Fruit fly (Drosophila melanogaster) whole organism, embryonic: Measurements from ENCODE around the gene Cyp313a4.

Source experiments
- Aef1 ChIP-seq: fragments of 200-800 bp; sonication (Bioruptor generic); IDR thresholded peaks from 3 replicates; pipeline ENCODE4 v1.3.6; 2022; ENCODE audit warnings: missing biosample characterization, missing genetic modification characterization
- Awh ChIP-seq: fragments of 200-800 bp; sonication (Bioruptor generic); IDR thresholded peaks from 2 replicates; pipeline ENCODE4, ENCODE4 v1.3.6; 2022; ENCODE audit warnings: missing biosample characterization, missing genetic modification characterization
- Blimp-1 ChIP-seq: fragments of 200-800 bp; sonication (Bioruptor generic); optimal IDR thresholded peaks from 3 replicates; lab custom pipeline; 2018; ENCODE audit warnings: missing biosample characterization, missing genetic modification characterization, mild to moderate bottlenecking, moderate library complexity, missing genetic modification reagents
- CG10267 ChIP-seq: fragments of 200-800 bp; sonication (Bioruptor generic); optimal IDR thresholded peaks from 2 replicates; lab custom pipeline; 2018; ENCODE audit warnings: missing biosample characterization, mild to moderate bottlenecking, missing genetic modification characterization, moderate library complexity
- CG10959 ChIP-seq: fragments of 200-800 bp; sonication (Bioruptor generic); IDR thresholded peaks from 2 replicates; pipeline ENCODE4 v1.3.6; 2022; ENCODE audit warnings: missing biosample characterization, missing genetic modification characterization
- CG11093 ChIP-seq: fragments of 200-800 bp; sonication (Bioruptor generic); IDR thresholded peaks from 3 replicates; pipeline ENCODE4 v1.3.6; 2022; ENCODE audit warnings: missing biosample characterization, missing genetic modification characterization
- CG11456 ChIP-seq: fragments of 200-800 bp; sonication (Bioruptor generic); IDR thresholded peaks from 3 replicates; pipeline ENCODE4 v1.3.6; 2022; ENCODE audit warnings: missing biosample characterization, missing genetic modification characterization
- CG11560 ChIP-seq: fragments of 200-800 bp; sonication (Bioruptor generic); IDR thresholded peaks from 3 replicates; pipeline ENCODE4 v1.3.6; 2022; ENCODE audit warnings: missing biosample characterization, missing genetic modification characterization
- CG11695 ChIP-seq: fragments of 200-800 bp; sonication (Bioruptor generic); IDR thresholded peaks from 3 replicates; pipeline ENCODE4 v1.3.6; 2022; ENCODE audit warnings: missing biosample characterization, missing genetic modification characterization
- CG14014 ChIP-seq: fragments of 200-800 bp; sonication (Bioruptor generic); IDR thresholded peaks from 2 replicates; pipeline ENCODE4 v1.3.6; 2022; ENCODE audit warnings: missing biosample characterization, missing genetic modification characterization
- CG14860 ChIP-seq: fragments of 200-800 bp; sonication (Bioruptor generic); IDR thresholded peaks from 3 replicates; pipeline ENCODE4 v1.3.6; 2022; ENCODE audit warnings: missing biosample characterization, missing genetic modification characterization; ENCODE audit not compliant: partially characterized antibody
- CG15011 ChIP-seq: fragments of 200-800 bp; sonication (Bioruptor generic); optimal IDR thresholded peaks from 3 replicates; lab custom pipeline; 2018; ENCODE audit warnings: missing biosample characterization, mild to moderate bottlenecking, missing genetic modification characterization
- CG18476 ChIP-seq: fragments of 200-800 bp; sonication (Bioruptor generic); optimal IDR thresholded peaks from 2 replicates; lab custom pipeline; 2016; ENCODE audit warnings: missing biosample characterization, mild to moderate bottlenecking, missing genetic modification characterization
- CG18619 ChIP-seq: fragments of 200-800 bp; sonication (Bioruptor generic); optimal IDR thresholded peaks from 3 replicates; lab custom pipeline; 2017; ENCODE audit warnings: missing biosample characterization, mild to moderate bottlenecking, missing genetic modification characterization
- CG3838 ChIP-seq: fragments of 200-800 bp; sonication (Bioruptor generic); optimal IDR thresholded peaks from 3 replicates; lab custom pipeline; 2016; ENCODE audit warnings: missing biosample characterization, missing genetic modification characterization
- CG6254 ChIP-seq: fragments of 200-800 bp; sonication (Bioruptor generic); optimal IDR thresholded peaks from 3 replicates; lab custom pipeline; 2017; ENCODE audit warnings: mild to moderate bottlenecking, missing biosample characterization, missing genetic modification reagents, missing genetic modification characterization
- CG7271 ChIP-seq: fragments of 200-800 bp; sonication (Bioruptor generic); optimal IDR thresholded peaks from 2 replicates; lab custom pipeline; 2018; ENCODE audit warnings: missing biosample characterization, mild to moderate bottlenecking, missing genetic modification characterization, moderate library complexity
- CG8089 ChIP-seq: fragments of 200-800 bp; sonication (Bioruptor generic); optimal IDR thresholded peaks from 3 replicates; lab custom pipeline; 2016; ENCODE audit warnings: missing biosample characterization, missing genetic modification characterization
- CG9876 ChIP-seq: fragments of 200-800 bp; sonication (Bioruptor generic); optimal IDR thresholded peaks from 2 replicates; lab custom pipeline; 2016; ENCODE audit warnings: missing biosample characterization, missing genetic modification characterization
- CG9932 ChIP-seq: fragments of 200-800 bp; sonication (Bioruptor generic); IDR thresholded peaks from 2 replicates; pipeline ENCODE4 v1.3.6; 2022; ENCODE audit warnings: missing biosample characterization, missing genetic modification characterization
- D19B ChIP-seq: fragments of 200-800 bp; sonication (Bioruptor generic); optimal IDR thresholded peaks from 2 replicates; lab custom pipeline; 2017; ENCODE audit warnings: missing biosample characterization, mild to moderate bottlenecking, missing genetic modification characterization
- Dfd ChIP-seq, 2 experiments: fragments of >200 bp; optimal IDR thresholded peaks; 2 replicates each; lab custom pipeline; 2017; ENCODE audit warnings: missing biosample characterization in 2 of 2, missing genetic modification characterization in 2 of 2
- Fer3 ChIP-seq: fragments of 200-800 bp; sonication (Bioruptor generic); optimal IDR thresholded peaks from 2 replicates; lab custom pipeline; 2018; ENCODE audit warnings: missing biosample characterization, mild to moderate bottlenecking, missing genetic modification characterization, moderate library complexity
- H2.0 ChIP-seq: fragments of 200-800 bp; sonication (Bioruptor generic); IDR thresholded peaks from 2 replicates; pipeline ENCODE4 v1.3.6; 2022; ENCODE audit warnings: missing biosample characterization, missing genetic modification characterization
- HLHmδ ChIP-seq: fragments of 200-800 bp; sonication (Bioruptor generic); optimal IDR thresholded peaks from 2 replicates; lab custom pipeline; 2018; ENCODE audit warnings: missing biosample characterization, mild to moderate bottlenecking, missing genetic modification characterization, moderate library complexity
- Hr3 ChIP-seq: fragments of 200-800 bp; sonication (Bioruptor generic); optimal IDR thresholded peaks from 3 replicates; lab custom pipeline; 2016; ENCODE audit warnings: missing biosample characterization, missing genetic modification characterization
- Pdp1 ChIP-seq, 2 experiments: fragments of 200-800 bp; sonication (Bioruptor generic); optimal IDR thresholded peaks; 3 replicates each; lab custom pipeline; 2016; ENCODE audit warnings: missing biosample characterization in 2 of 2, missing genetic modification characterization in 2 of 2, mild to moderate bottlenecking in 1 of 2, moderate library complexity in 1 of 2
- Sry-β ChIP-seq: fragments of 200-800 bp; sonication (Bioruptor generic); optimal IDR thresholded peaks from 2 replicates; lab custom pipeline; 2018; ENCODE audit warnings: missing biosample characterization, mild to moderate bottlenecking, missing genetic modification characterization, moderate library complexity
- Sry-δ ChIP-seq: fragments of 200-800 bp; sonication (Bioruptor generic); optimal IDR thresholded peaks from 2 replicates; lab custom pipeline; 2016; ENCODE audit warnings: missing biosample characterization, missing genetic modification characterization
- Trl ChIP-seq, 3 experiments: fragments of >200 bp in 2 of 3; fragments of 200-800 bp in 1 of 3; sonication (Bioruptor generic) in 1 of 3; optimal IDR thresholded peaks; 2 replicates in 1 of 3; 3 replicates in 2 of 3; lab custom pipeline; 2016 to 2017; ENCODE audit warnings: missing biosample characterization in 1 of 3, missing genetic modification characterization in 1 of 3
- Xbp1 ChIP-seq: fragments of 200-800 bp; sonication (Bioruptor generic); optimal IDR thresholded peaks from 3 replicates; lab custom pipeline; 2016; ENCODE audit warnings: missing biosample characterization, mild to moderate bottlenecking, missing genetic modification characterization
- ab ChIP-seq: fragments of 200-800 bp; sonication (Bioruptor generic); optimal IDR thresholded peaks from 2 replicates; lab custom pipeline; 2016; ENCODE audit warnings: missing biosample characterization, missing genetic modification characterization
- bcd ChIP-seq: fragments of 200-800 bp; sonication (Bioruptor generic); optimal IDR thresholded peaks from 2 replicates; lab custom pipeline; 2017; ENCODE audit warnings: missing biosample characterization, mild to moderate bottlenecking, missing genetic modification characterization
- br ChIP-seq: fragments of >200 bp; optimal IDR thresholded peaks from 2 replicates; lab custom pipeline; 2017
- dmrt11E ChIP-seq: fragments of 200-800 bp; sonication (Bioruptor generic); optimal IDR thresholded peaks from 3 replicates; lab custom pipeline; 2018; ENCODE audit warnings: missing biosample characterization, mild to moderate bottlenecking, missing genetic modification characterization, moderate library complexity
- eve ChIP-seq, 2 experiments: fragments of >200 bp; optimal IDR thresholded peaks; 2 replicates each; lab custom pipeline; 2017; ENCODE audit warnings: missing biosample characterization in 2 of 2, missing genetic modification characterization in 2 of 2
- kni ChIP-seq: fragments of 200-800 bp; sonication (Bioruptor generic); optimal IDR thresholded peaks from 3 replicates; lab custom pipeline; 2017; ENCODE audit warnings: mild to moderate bottlenecking, missing biosample characterization, missing genetic modification reagents, missing genetic modification characterization
- lilli ChIP-seq: fragments of 200-800 bp; sonication (Bioruptor generic); optimal IDR thresholded peaks from 3 replicates; lab custom pipeline; 2016; ENCODE audit warnings: missing biosample characterization, missing genetic modification characterization
- lmd ChIP-seq: fragments of 200-800 bp; sonication (Bioruptor generic); IDR thresholded peaks from 2 replicates; pipeline ENCODE4 v1.3.6; 2022; ENCODE audit warnings: missing biosample characterization, missing genetic modification characterization
- nerfin-2 ChIP-seq: fragments of 200-800 bp; sonication (Bioruptor generic); IDR thresholded peaks from 2 replicates; pipeline ENCODE4 v1.3.6; 2022; ENCODE audit warnings: missing biosample characterization, missing genetic modification characterization; ENCODE audit not compliant: partially characterized antibody
- pan ChIP-seq, 4 experiments: fragments of >200 bp in 3 of 4; fragments of 200-800 bp in 1 of 4; sonication (Bioruptor generic) in 1 of 4; optimal IDR thresholded peaks in 3 of 4; IDR thresholded peaks in 1 of 4; 2 replicates each; pipeline versions ENCODE4 v1.3.6 to Lab custom; 2017 to 2022; ENCODE audit warnings: missing biosample characterization in 2 of 4, missing genetic modification characterization in 2 of 4, mixed read lengths in 1 of 4
- phol ChIP-seq: fragments of 200-800 bp; sonication (Bioruptor generic); optimal IDR thresholded peaks from 3 replicates; lab custom pipeline; 2018; ENCODE audit warnings: missing biosample characterization, mild to moderate bottlenecking, missing genetic modification characterization, moderate library complexity
- pros ChIP-seq: fragments of 200-800 bp; sonication (Bioruptor generic); optimal IDR thresholded peaks from 3 replicates; lab custom pipeline; 2019; ENCODE audit warnings: missing biosample characterization, mild to moderate bottlenecking, missing genetic modification characterization, moderate library complexity
- pum ChIP-seq: fragments of 200-800 bp; sonication (Bioruptor generic); optimal IDR thresholded peaks from 2 replicates; lab custom pipeline; 2016; ENCODE audit warnings: missing biosample characterization, missing genetic modification characterization
- run ChIP-seq: fragments of 200-800 bp; sonication (Bioruptor generic); optimal IDR thresholded peaks from 3 replicates; lab custom pipeline; 2018; ENCODE audit warnings: missing biosample characterization, mild to moderate bottlenecking, missing genetic modification characterization
- seq ChIP-seq: fragments of 200-800 bp; sonication (Bioruptor generic); IDR thresholded peaks from 2 replicates; pipeline ENCODE4 v1.3.6; 2022; ENCODE audit warnings: missing biosample characterization, missing genetic modification characterization
- sqz ChIP-seq: fragments of 200-800 bp; sonication (Bioruptor generic); optimal IDR thresholded peaks from 3 replicates; lab custom pipeline; 2018; ENCODE audit warnings: missing biosample characterization, mild to moderate bottlenecking, missing genetic modification characterization
- tll ChIP-seq, 2 experiments: fragments of 200-800 bp in 1 of 2; fragments of >200 bp in 1 of 2; sonication (Bioruptor generic) in 1 of 2; optimal IDR thresholded peaks; 2 replicates each; lab custom pipeline; 2017 to 2019; ENCODE audit warnings: missing biosample characterization in 2 of 2, missing genetic modification characterization in 2 of 2, mild to moderate bottlenecking in 1 of 2, moderate library complexity in 1 of 2
- zen ChIP-seq: fragments of 200-800 bp; sonication (Bioruptor generic); optimal IDR thresholded peaks from 3 replicates; lab custom pipeline; 2018; ENCODE audit warnings: missing biosample characterization, mild to moderate bottlenecking, missing genetic modification characterization, moderate library complexity
- zen2 ChIP-seq: fragments of 200-800 bp; sonication (Bioruptor generic); IDR thresholded peaks from 3 replicates; pipeline ENCODE4 v1.3.6; 2022; ENCODE audit warnings: missing biosample characterization, missing genetic modification characterization; ENCODE audit not compliant: partially characterized antibody

The Cyp313a4 gene

dm6 chr3R:12697571-12698039 lies 16.4 kb upstream of the Cyp313a4 start (continued):
- no peak for TF ChIP-seq zen (tag; lab: Kevin White, UChicago)
- TF ChIP-seq Hr3 (GFP tag; lab: Kevin White, UChicago) = no peak
- no peak for TF ChIP-seq sqz (GFP tag; lab: Kevin White, UChicago)
- no peak for TF ChIP-seq dmrt11E (tag; lab: Kevin White, UChicago)
- TF ChIP-seq kni (GFP tag; lab: Kevin White, UChicago) = no peak
- no peak for TF ChIP-seq CG11560 (tag; lab: Robert Waterston, UW)
- no peak for TF ChIP-seq CG11093 (GFP tag; lab: Robert Waterston, UW)
- no peak for TF ChIP-seq CG14014
- no peak for TF ChIP-seq CG18619 (GFP tag; lab: Kevin White, UChicago)
- no peak for TF ChIP-seq CG6254 (GFP tag; lab: Kevin White, UChicago)
- TF ChIP-seq Trl (optimal IDR thresholded peaks at IDR 0.05; lab: Kevin White, UChicago) = no peak
- TF ChIP-seq Trl (GFP tag; optimal IDR thresholded peaks at IDR 0.05; lab: Kevin White, UChicago) = no peak
- TF ChIP-seq zen2 (GFP tag; lab: Robert Waterston, UW) = no peak
- no peak for TF ChIP-seq Aef1 (GFP tag; lab: Robert Waterston, UW)
- peak; percentile 40 for TF ChIP-seq phol (tag; lab: Kevin White, UChicago)
- no peak for TF ChIP-seq CG15011 (GFP tag; lab: Kevin White, UChicago)
- peak in 1 of 2 experiments; percentile 2 for TF ChIP-seq tll (GFP tag; optimal IDR thresholded peaks at IDR 0.05; lab: Kevin White, UChicago)
- TF ChIP-seq Blimp-1 (GFP tag; lab: Kevin White, UChicago) = no peak
- no peak for TF ChIP-seq Fer3 (tag; lab: Kevin White, UChicago)
- no peak for TF ChIP-seq pan (optimal IDR thresholded peaks at IDR 0.05; lab: Kevin White, UChicago)
- TF ChIP-seq pan (GFP tag; optimal IDR thresholded peaks at IDR 0.05 in 1 of 2, IDR thresholded peaks at IDR 0.05 in 1 of 2) = no peak
- no peak for TF ChIP-seq H2.0 (GFP tag; lab: Robert Waterston, UW)
- no peak for TF ChIP-seq CG9876 (GFP tag; lab: Kevin White, UChicago)
- TF ChIP-seq run (tag; lab: Kevin White, UChicago) = no peak
- peak; percentile 50 for TF ChIP-seq HLHmδ (GFP tag; lab: Kevin White, UChicago)
- no peak for TF ChIP-seq CG10959 (GFP tag; lab: Robert Waterston, UW)
- peak; percentile 19 for TF ChIP-seq lilli (GFP tag; lab: Kevin White, UChicago)
- TF ChIP-seq nerfin-2 = no peak
- no peak for TF ChIP-seq Sry-β (GFP tag; lab: Kevin White, UChicago)
- TF ChIP-seq pros (GFP tag; lab: Kevin White, UChicago) = no peak
- TF ChIP-seq CG11695 (GFP tag; lab: Robert Waterston, UW) = no peak
- TF ChIP-seq CG3838 (GFP tag; lab: Kevin White, UChicago) = no peak
- no peak for TF ChIP-seq CG7271 (tag; lab: Kevin White, UChicago)
- TF ChIP-seq br (lab: Kevin White, UChicago) = no peak
- no peak for TF ChIP-seq bcd (GFP tag; lab: Kevin White, UChicago)
- no peak for TF ChIP-seq ab (GFP tag; lab: Kevin White, UChicago)
- no peak for TF ChIP-seq CG11456
- TF ChIP-seq Pdp1 (GFP tag; optimal IDR thresholded peaks at IDR 0.05; lab: Kevin White, UChicago) = peak in 1 of 2 experiments; percentile 50
- no peak for TF ChIP-seq Xbp1 (GFP tag; lab: Kevin White, UChicago)
- TF ChIP-seq CG9932 (GFP tag; lab: Robert Waterston, UW) = no peak
- TF ChIP-seq Awh (GFP tag; lab: Robert Waterston, UW) = no peak
- TF ChIP-seq lmd = no peak
- TF ChIP-seq Dfd (GFP tag; optimal IDR thresholded peaks at IDR 0.05; lab: Kevin White, UChicago) = no peak
- no peak for TF ChIP-seq CG8089
- no peak for TF ChIP-seq seq (GFP tag; lab: Robert Waterston, UW)
- no peak for TF ChIP-seq eve (GFP tag; optimal IDR thresholded peaks at IDR 0.05; lab: Kevin White, UChicago)
- no peak for TF ChIP-seq pum
- TF ChIP-seq CG14860 (GFP tag; lab: Robert Waterston, UW) = peak; percentile 46; the same call in 2 of the 3 replicates
- TF ChIP-seq CG10267 (tag; lab: Kevin White, UChicago) = peak; percentile 59
- no peak for TF ChIP-seq CG18476 (GFP tag; lab: Kevin White, UChicago)
- TF ChIP-seq Sry-δ (GFP tag; lab: Kevin White, UChicago) = peak; percentile 57
- TF ChIP-seq D19B = no peak
